Worm (Caenorhabditis elegans) whole organism, L3 larva: ENCODE results near the gene sri-4.

ENCODE experiments used
- ZK546.5 ChIP-seq: sonication (generic microtip); optimal IDR thresholded peaks from 2 replicates; lab custom pipeline; 2017; ENCODE audit warnings: missing biosample characterization, missing genetic modification characterization
- ama-1 ChIP-seq: fragments of 150-350 bp; optimal IDR thresholded peaks from 2 replicates; lab custom pipeline; 2018
- ceh-9 ChIP-seq: sonication (generic microtip); optimal IDR thresholded peaks from 2 replicates; lab custom pipeline; 2018; ENCODE audit warnings: missing biosample characterization, missing genetic modification characterization
- elt-2 ChIP-seq: sonication (generic microtip); optimal IDR thresholded peaks from 2 replicates; lab custom pipeline; 2016; ENCODE audit warnings: missing genetic modification reagents, mild to moderate bottlenecking, missing genetic modification characterization, missing compliant biosample characterization
- fkh-2 ChIP-seq: fragments of 150-350 bp; optimal IDR thresholded peaks from 2 replicates; lab custom pipeline; 2014; ENCODE audit warnings: missing biosample characterization, missing genetic modification reagents, missing genetic modification characterization
- hmg-11 ChIP-seq: sonication (generic microtip); optimal IDR thresholded peaks from 2 replicates; lab custom pipeline; 2016; ENCODE audit warnings: missing genetic modification characterization, missing compliant biosample characterization
- sea-2 ChIP-seq: fragments of 150-350 bp; sonication (generic microtip); optimal IDR thresholded peaks from 4 replicates; lab custom pipeline; 2014; ENCODE audit warnings: missing biosample characterization, missing genetic modification reagents, missing genetic modification characterization
- tbx-2 ChIP-seq: sonication (generic microtip); optimal IDR thresholded peaks from 2 replicates; lab custom pipeline; 2016; ENCODE audit warnings: mild to moderate bottlenecking, missing genetic modification characterization, missing compliant biosample characterization

DNA sequence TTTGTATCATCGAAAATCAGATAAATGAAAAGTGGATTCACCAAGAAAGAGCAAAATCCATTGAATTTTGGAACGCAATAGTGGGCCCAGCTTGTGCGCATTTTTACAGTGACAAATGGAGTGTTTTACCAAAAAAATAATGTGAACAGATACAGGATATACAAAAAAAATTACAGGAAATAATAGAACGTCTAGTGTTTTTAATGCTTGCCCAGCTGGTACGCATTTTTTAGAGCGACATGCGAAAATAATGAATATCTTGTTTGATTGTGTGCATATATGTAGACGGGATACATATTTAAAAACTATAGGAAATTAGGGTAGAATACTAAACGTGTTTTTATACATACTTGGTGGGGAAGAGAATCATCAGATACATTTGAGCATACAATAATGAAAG is 12.0 kb upstream of the sri-4 start, which contains the start of gene srj-25:
- no peak for TF ChIP-seq tbx-2
- no peak for TF ChIP-seq hmg-11 (tag; lab: Kevin White, UChicago)
- TF ChIP-seq ceh-9 = no peak
- TF ChIP-seq ZK546.5 (tag; lab: Kevin White, UChicago) = no peak
- TF ChIP-seq ama-1 (lab: Kevin White, UChicago) = no peak
- no peak for TF ChIP-seq fkh-2 (tag; lab: Kevin White, UChicago)
- no peak for TF ChIP-seq sea-2 (GFP tag; lab: Kevin White, UChicago)
- TF ChIP-seq elt-2 (tag; lab: Kevin White, UChicago) = no peak
